Worm (Caenorhabditis elegans) whole organism, late embryonic: ENCODE data around the gene C23G10.7.

ENCODE experiments used
- C38D4.7 ChIP-seq: fragments of 200-800 bp; sonication (Bioruptor generic); optimal IDR thresholded peaks from 2 replicates; lab custom pipeline; 2018; ENCODE audit warnings: mild to moderate bottlenecking, missing genetic modification characterization, moderate library complexity, missing compliant biosample characterization
- T23F11.4 ChIP-seq: fragments of 200-800 bp; sonication (Bioruptor generic); optimal IDR thresholded peaks from 2 replicates; lab custom pipeline; 2018; ENCODE audit warnings: mild to moderate bottlenecking, missing genetic modification characterization, missing compliant biosample characterization
- Y22D7AL.16 ChIP-seq: sonication (generic microtip); optimal IDR thresholded peaks from 2 replicates; lab custom pipeline; 2016; ENCODE audit warnings: missing genetic modification characterization, missing compliant biosample characterization
- ahr-1 ChIP-seq: sonication (generic microtip); optimal IDR thresholded peaks from 2 replicates; lab custom pipeline; 2016; ENCODE audit warnings: missing genetic modification characterization, missing compliant biosample characterization
- ceh-14 ChIP-seq: sonication (generic microtip); optimal IDR thresholded peaks from 2 replicates; lab custom pipeline; 2016; ENCODE audit warnings: missing genotype, missing genetic modification characterization, missing compliant biosample characterization
- ceh-19 ChIP-seq: fragments of 200-800 bp; sonication (Bioruptor generic); optimal IDR thresholded peaks from 2 replicates; lab custom pipeline; 2018; ENCODE audit warnings: mild to moderate bottlenecking, missing genetic modification characterization, missing compliant biosample characterization
- ceh-22 ChIP-seq: sonication (generic microtip); optimal IDR thresholded peaks from 2 replicates; lab custom pipeline; 2017; ENCODE audit warnings: missing biosample characterization, missing genetic modification characterization
- ceh-24 ChIP-seq: sonication (generic microtip); optimal IDR thresholded peaks from 2 replicates; lab custom pipeline; 2016; ENCODE audit warnings: mild to moderate bottlenecking, missing genetic modification characterization, missing compliant biosample characterization
- ceh-30 ChIP-seq: fragments of 150-350 bp; optimal IDR thresholded peaks from 2 replicates; lab custom pipeline; 2014; ENCODE audit warnings: missing biosample characterization, missing genetic modification characterization
- ceh-31 ChIP-seq: sonication (generic microtip); optimal IDR thresholded peaks from 2 replicates; lab custom pipeline; 2016; ENCODE audit warnings: missing genetic modification characterization, missing compliant biosample characterization
- ceh-34 ChIP-seq: sonication (generic microtip); optimal IDR thresholded peaks from 2 replicates; lab custom pipeline; 2016; ENCODE audit warnings: mild to moderate bottlenecking, missing genetic modification characterization, missing compliant biosample characterization
- ceh-45 ChIP-seq: fragments of 200-800 bp; sonication (Bioruptor generic); IDR thresholded peaks from 2 replicates; pipeline ENCODE4 v1.3.6; 2022; ENCODE audit warnings: missing genetic modification reagents, missing genetic modification characterization, missing compliant biosample characterization
- ceh-6 ChIP-seq: fragments of 200-800 bp; sonication (Bioruptor generic); optimal IDR thresholded peaks from 2 replicates; lab custom pipeline; 2018; ENCODE audit warnings: mild to moderate bottlenecking, missing genetic modification characterization, missing compliant biosample characterization
- elt-2 ChIP-seq: sonication (generic microtip); optimal IDR thresholded peaks from 2 replicates; lab custom pipeline; 2016; ENCODE audit warnings: missing genetic modification reagents, missing genetic modification characterization, missing compliant biosample characterization
- elt-4 ChIP-seq: sonication (generic microtip); optimal IDR thresholded peaks from 2 replicates; lab custom pipeline; 2016; ENCODE audit warnings: missing genetic modification characterization, missing compliant biosample characterization
- eyg-1 ChIP-seq: sonication (generic microtip); optimal IDR thresholded peaks from 2 replicates; lab custom pipeline; 2016; ENCODE audit warnings: missing genotype, missing genetic modification characterization, missing compliant biosample characterization
- fax-1 ChIP-seq: sonication (generic microtip); optimal IDR thresholded peaks from 2 replicates; lab custom pipeline; 2016; ENCODE audit warnings: missing genotype, missing genetic modification characterization, missing compliant biosample characterization
- fkh-10 ChIP-seq: fragments of 150-350 bp; optimal IDR thresholded peaks from 2 replicates; lab custom pipeline; 2014; ENCODE audit warnings: missing biosample characterization, missing genetic modification reagents, missing genetic modification characterization
- fkh-6 ChIP-seq: sonication (generic microtip); optimal IDR thresholded peaks from 2 replicates; lab custom pipeline; 2016; ENCODE audit warnings: missing genetic modification characterization, missing compliant biosample characterization
- gmeb-2 ChIP-seq: sonication (generic microtip); optimal IDR thresholded peaks from 2 replicates; lab custom pipeline; 2016; ENCODE audit warnings: missing genetic modification characterization, inconsistent platforms, missing compliant biosample characterization
- hlh-13 ChIP-seq: fragments of 200-800 bp; sonication (Bioruptor generic); optimal IDR thresholded peaks from 2 replicates; lab custom pipeline; 2018; ENCODE audit warnings: mild to moderate bottlenecking, missing genetic modification characterization, missing compliant biosample characterization
- hlh-15 ChIP-seq: sonication (generic microtip); optimal IDR thresholded peaks from 2 replicates; lab custom pipeline; 2016; ENCODE audit warnings: missing genetic modification characterization, missing compliant biosample characterization
- hlh-8 ChIP-seq: sonication (generic microtip); optimal IDR thresholded peaks from 2 replicates; lab custom pipeline; 2016; ENCODE audit warnings: missing genotype, missing genetic modification characterization, missing compliant biosample characterization
- lin-11 ChIP-seq: fragments of 200-800 bp; sonication (Bioruptor generic); optimal IDR thresholded peaks from 2 replicates; lab custom pipeline; 2018; ENCODE audit warnings: mild to moderate bottlenecking, missing genetic modification characterization, missing compliant biosample characterization
- mec-3 ChIP-seq: sonication (generic microtip); optimal IDR thresholded peaks from 2 replicates; lab custom pipeline; 2016; ENCODE audit warnings: borderline replicate concordance, missing genetic modification characterization, missing compliant biosample characterization
- nfya-1 ChIP-seq: sonication (generic microtip); optimal IDR thresholded peaks from 2 replicates; lab custom pipeline; 2017; ENCODE audit warnings: missing genetic modification characterization, mild to moderate bottlenecking, missing compliant biosample characterization, antibody characterized with exemption, moderate library complexity
- nhr-11 ChIP-seq: fragments of 150-350 bp; optimal IDR thresholded peaks from 2 replicates; lab custom pipeline; 2014; ENCODE audit warnings: missing biosample characterization, missing genetic modification characterization
- nhr-232 ChIP-seq: sonication (generic microtip); optimal IDR thresholded peaks from 2 replicates; lab custom pipeline; 2016; ENCODE audit warnings: missing genetic modification characterization, missing compliant biosample characterization
- odd-2 ChIP-seq: sonication (generic microtip); optimal IDR thresholded peaks from 2 replicates; lab custom pipeline; 2017; ENCODE audit warnings: antibody characterized with exemption, mild to moderate bottlenecking, missing genetic modification characterization, missing compliant biosample characterization
- pag-3 ChIP-seq: sonication (generic microtip); optimal IDR thresholded peaks from 2 replicates; lab custom pipeline; 2016; ENCODE audit warnings: missing compliant biosample characterization, missing genetic modification characterization, borderline replicate concordance
- pat-9 ChIP-seq: fragments of 200-800 bp; sonication (Bioruptor generic); optimal IDR thresholded peaks from 2 replicates; lab custom pipeline; 2018; ENCODE audit warnings: mild to moderate bottlenecking, missing genetic modification characterization, moderate library complexity, missing compliant biosample characterization
- pax-1 ChIP-seq: fragments of 150-350 bp; optimal IDR thresholded peaks from 2 replicates; lab custom pipeline; 2014; ENCODE audit warnings: missing biosample characterization, missing genetic modification characterization
- pha-2 ChIP-seq: sonication (generic microtip); optimal IDR thresholded peaks from 2 replicates; lab custom pipeline; 2017; ENCODE audit warnings: mild to moderate bottlenecking, missing genetic modification characterization, missing compliant biosample characterization
- pqm-1 ChIP-seq: sonication (generic microtip); optimal IDR thresholded peaks from 2 replicates; lab custom pipeline; 2016; ENCODE audit warnings: missing genetic modification characterization, missing compliant biosample characterization
- pros-1 ChIP-seq: fragments of 150-350 bp; optimal IDR thresholded peaks from 2 replicates; lab custom pipeline; 2014; ENCODE audit warnings: missing biosample characterization, missing genetic modification reagents, missing genetic modification characterization
- ref-2 ChIP-seq: sonication (generic microtip); optimal IDR thresholded peaks from 2 replicates; lab custom pipeline; 2016; ENCODE audit warnings: missing genetic modification characterization, missing compliant biosample characterization
- rnt-1 ChIP-seq: sonication (generic microtip); optimal IDR thresholded peaks from 2 replicates; lab custom pipeline; 2016; ENCODE audit warnings: missing genetic modification characterization, missing compliant biosample characterization
- sox-2 ChIP-seq: fragments of 200-800 bp; sonication (Bioruptor generic); IDR thresholded peaks from 2 replicates; pipeline ENCODE4 v1.3.6; 2022; ENCODE audit warnings: missing genetic modification reagents, missing genetic modification characterization, missing compliant biosample characterization
- sox-4 ChIP-seq: sonication (generic microtip); optimal IDR thresholded peaks from 2 replicates; lab custom pipeline; 2017; ENCODE audit warnings: mild to moderate bottlenecking, missing genetic modification characterization, inconsistent platforms, missing compliant biosample characterization
- ttx-3 ChIP-seq: sonication (generic microtip); optimal IDR thresholded peaks from 2 replicates; lab custom pipeline; 2016; ENCODE audit warnings: missing genetic modification reagents, missing genetic modification characterization, missing compliant biosample characterization
- unc-55 ChIP-seq: sonication (generic microtip); optimal IDR thresholded peaks from 2 replicates; lab custom pipeline; 2017; ENCODE audit warnings: missing biosample characterization, missing genetic modification reagents, missing genetic modification characterization
- unc-86 ChIP-seq: sonication (generic microtip); optimal IDR thresholded peaks from 2 replicates; lab custom pipeline; 2016; ENCODE audit warnings: missing genetic modification characterization, missing compliant biosample characterization
- zip-5 ChIP-seq: sonication (generic microtip); optimal IDR thresholded peaks from 2 replicates; lab custom pipeline; 2016; ENCODE audit warnings: missing genetic modification characterization, missing compliant biosample characterization
- ztf-16 ChIP-seq: sonication (generic microtip); optimal IDR thresholded peaks from 2 replicates; lab custom pipeline; 2017; ENCODE audit warnings: missing genetic modification characterization, missing compliant biosample characterization

Gene C23G10.7

DNA sequence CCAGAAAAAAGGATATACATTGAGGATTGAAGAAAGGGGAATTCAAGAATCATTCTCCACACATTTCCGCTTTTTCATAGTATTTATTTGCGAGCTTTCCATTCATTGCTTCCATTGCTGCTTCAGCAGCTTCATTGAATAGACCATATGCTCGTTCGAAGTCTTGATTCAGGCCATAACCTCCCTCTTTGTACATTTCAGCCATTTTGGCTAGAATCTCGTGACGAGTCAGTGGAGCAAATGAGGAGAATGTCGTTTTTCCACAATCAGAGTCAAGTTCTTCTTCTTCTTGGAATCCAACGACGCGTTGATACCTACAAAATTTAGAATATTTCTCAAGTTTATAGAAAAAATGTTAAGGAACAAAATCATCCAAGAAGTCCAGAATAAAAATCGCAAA, 33.0 kb downstream of the C23G10.7 start:
- TF ChIP-seq nfya-1 (tag; lab: Kevin White, UChicago) (no peak), pat-9 (tag; lab: Kevin White, UChicago) (no peak), ceh-22 (tag; lab: Kevin White, UChicago) (no peak), T23F11.4 (no peak), Y22D7AL.16 (tag; lab: Kevin White, UChicago) (no peak)

DNA sequence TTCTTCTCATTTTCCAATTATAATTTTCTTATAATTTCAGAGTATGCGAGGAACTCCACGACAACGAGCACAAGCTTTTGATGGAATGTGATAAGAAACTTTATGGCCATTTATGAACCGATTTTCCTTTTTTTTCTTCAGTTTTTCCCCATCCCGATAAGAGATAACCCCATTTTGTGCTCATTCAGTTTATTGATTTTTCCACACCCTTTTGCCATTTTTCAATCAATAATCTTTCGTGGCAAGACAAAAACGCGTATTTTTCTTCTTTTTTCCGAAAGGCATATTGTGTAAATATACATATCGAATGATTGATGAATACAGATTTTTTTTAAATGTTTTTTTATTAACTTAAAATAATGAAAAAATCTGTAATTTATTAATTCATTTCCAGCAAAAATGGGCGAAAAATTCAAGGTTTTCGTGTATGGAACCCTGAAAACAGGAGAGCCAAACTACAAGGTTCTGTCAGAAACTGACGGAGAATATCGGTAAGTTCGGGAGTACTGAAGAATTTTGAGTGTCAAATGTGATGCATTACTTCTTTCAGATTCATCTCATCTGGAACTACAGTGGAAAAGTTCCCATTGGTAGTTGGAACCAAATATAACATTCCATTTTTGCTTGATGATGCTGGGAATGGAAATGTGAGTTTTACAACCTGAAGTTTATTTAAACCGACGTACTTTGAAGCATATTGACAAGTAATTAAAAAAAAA, 33.8 kb downstream of the C23G10.7 start, which contains the start of gene F42A10.9:
Gene F42A10.9 (plus strand): TSS at position 321 of the 719 bp plus-strand sequence.
- TF ChIP-seq nhr-11 (no peak), sox-4 (no peak), elt-2 (tag; lab: Kevin White, UChicago) (peak; percentile 18)

- TF ChIP-seq ceh-19 (GFP tag; lab: Kevin White, UChicago) (no peak), elt-4 (tag; lab: Kevin White, UChicago) (no peak), ceh-31 (tag; lab: Kevin White, UChicago) (no peak), rnt-1 (tag; lab: Kevin White, UChicago) (no peak), nfya-1 (tag; lab: Kevin White, UChicago) (no peak), sox-4 (no peak), unc-55 (GFP tag; lab: Kevin White, UChicago) (no peak), gmeb-2 (no peak), pag-3 (tag; lab: Kevin White, UChicago) (no peak), mec-3 (no peak), ttx-3 (tag; lab: Kevin White, UChicago) (no peak), fkh-10 (GFP tag; lab: Kevin White, UChicago) (no peak), ceh-34 (tag; lab: Kevin White, UChicago) (no peak), hlh-8 (tag; lab: Kevin White, UChicago) (no peak), ceh-24 (tag; lab: Kevin White, UChicago) (no peak), pax-1 (no peak)
- TF ChIP-seq, all 69 proteins: peak for 0
Measured at ce11 chrIII:6163381-6163780, 34.8 kb downstream of the C23G10.7 start.

ce11 chrIII:6158642-6159475, 39.4 kb downstream of the C23G10.7 start, which contains the start of gene nfm-1:
Gene nfm-1, plus strand, starts transcription at chrIII:6159453.
- TF ChIP-seq zip-5 (tag; lab: Kevin White, UChicago) (peak; percentile 52), pha-2 (peak; percentile 85), sox-2 (GFP tag; lab: Robert Waterston, UW) (peak; percentile 77), pros-1 (tag; lab: Kevin White, UChicago) (peak; percentile 4), ceh-30 (tag; lab: Kevin White, UChicago) (no peak), ceh-14 (tag; lab: Kevin White, UChicago) (peak; percentile 25), eyg-1 (peak; percentile 38), hlh-15 (tag; lab: Kevin White, UChicago) (peak; percentile 63), unc-86 (tag; lab: Kevin White, UChicago) (peak; percentile 68), ref-2 (peak; percentile 64), fax-1 (peak; percentile 10), fkh-6 (no peak), pqm-1 (tag; lab: Kevin White, UChicago) (no peak), gmeb-2 (peak; percentile 77), ceh-45 (peak; percentile 77), pat-9 (tag; lab: Kevin White, UChicago) (peak; percentile 80), T23F11.4 (peak; percentile 76), ahr-1 (tag; lab: Kevin White, UChicago) (peak; percentile 31), odd-2 (tag; lab: Kevin White, UChicago) (peak; percentile 35), lin-11 (peak; percentile 78), unc-55 (GFP tag; lab: Kevin White, UChicago) (no peak), nhr-232 (tag; lab: Kevin White, UChicago) (peak; percentile 57), mec-3 (no peak), ztf-16 (tag; lab: Kevin White, UChicago) (peak; percentile 77), ceh-6 (GFP tag; lab: Kevin White, UChicago) (peak; percentile 86), ceh-22 (tag; lab: Kevin White, UChicago) (no peak), elt-2 (tag; lab: Kevin White, UChicago) (peak; percentile 83), hlh-13 (GFP tag; lab: Kevin White, UChicago) (peak; percentile 40), C38D4.7 (GFP tag; lab: Kevin White, UChicago) (peak; percentile 82)
